Fruit fly (Drosophila melanogaster) whole organism, embryonic: Measurements from ENCODE around the gene slmo.

Experiments used
- Adf1 ChIP-seq: fragments of 200-800 bp; sonication (Bioruptor generic); IDR thresholded peaks from 2 replicates; pipeline ENCODE4 v1.3.6; 2022; ENCODE audit warnings: missing biosample characterization, missing genetic modification characterization
- Bdp1 ChIP-seq: fragments of 200-800 bp; sonication (Bioruptor generic); optimal IDR thresholded peaks from 3 replicates; lab custom pipeline; 2016; ENCODE audit warnings: missing biosample characterization, missing genetic modification characterization
- CG1024 ChIP-seq: fragments of 200-800 bp; sonication (Bioruptor generic); IDR thresholded peaks from 2 replicates; pipeline ENCODE4 v1.3.6; 2022; ENCODE audit warnings: missing biosample characterization, missing genetic modification characterization
- CG10274 ChIP-seq: fragments of 200-800 bp; sonication (Bioruptor generic); optimal IDR thresholded peaks from 3 replicates; lab custom pipeline; 2017; ENCODE audit warnings: missing biosample characterization, mild to moderate bottlenecking, missing genetic modification characterization
- CG12219 ChIP-seq: fragments of 200-800 bp; sonication (Bioruptor generic); optimal IDR thresholded peaks from 3 replicates; lab custom pipeline; 2018; ENCODE audit warnings: missing biosample characterization, mild to moderate bottlenecking, missing genetic modification characterization
- CG13287 ChIP-seq: fragments of 200-800 bp; sonication (Bioruptor generic); IDR thresholded peaks from 2 replicates; pipeline ENCODE4 v1.3.6; 2022; ENCODE audit warnings: missing biosample characterization, missing genetic modification characterization; ENCODE audit not compliant: partially characterized antibody
- CG13624 ChIP-seq: fragments of 200-800 bp; sonication (Bioruptor generic); optimal IDR thresholded peaks from 2 replicates; lab custom pipeline; 2016; ENCODE audit warnings: missing biosample characterization, missing genetic modification characterization
- CG15269 ChIP-seq: fragments of 200-800 bp; sonication (Bioruptor generic); optimal IDR thresholded peaks from 2 replicates; lab custom pipeline; 2018; ENCODE audit warnings: missing biosample characterization, mild to moderate bottlenecking, missing genetic modification characterization, moderate library complexity
- CG16813 ChIP-seq: fragments of 200-800 bp; sonication (Bioruptor generic); IDR thresholded peaks from 3 replicates; pipeline ENCODE4 v1.3.6; 2022; ENCODE audit warnings: missing biosample characterization, missing genetic modification characterization; ENCODE audit not compliant: partially characterized antibody
- CG18011 ChIP-seq: fragments of 200-800 bp; sonication (Bioruptor generic); optimal IDR thresholded peaks from 2 replicates; lab custom pipeline; 2017; ENCODE audit warnings: missing biosample characterization, missing genetic modification characterization, mild to moderate bottlenecking, moderate library complexity, missing genotype
- CG2116 ChIP-seq: fragments of 200-800 bp; sonication (Bioruptor generic); optimal IDR thresholded peaks from 3 replicates; lab custom pipeline; 2018; ENCODE audit warnings: missing biosample characterization, mild to moderate bottlenecking, missing genetic modification characterization
- CG32767 ChIP-seq: fragments of 200-800 bp; sonication (Bioruptor generic); IDR thresholded peaks from 2 replicates; pipeline ENCODE4 v1.3.6; 2022; ENCODE audit warnings: missing biosample characterization, missing genetic modification characterization
- CG32772 ChIP-seq: fragments of 200-800 bp; sonication (Bioruptor generic); IDR thresholded peaks from 2 replicates; pipeline ENCODE4 v1.3.6; 2022; ENCODE audit warnings: missing biosample characterization, missing genetic modification characterization
- CG34224 ChIP-seq: fragments of 200-800 bp; sonication (Bioruptor generic); IDR thresholded peaks from 3 replicates; pipeline ENCODE4 v1.3.6; 2022; ENCODE audit warnings: missing biosample characterization, missing genetic modification characterization; ENCODE audit not compliant: partially characterized antibody
- CG34376 ChIP-seq: fragments of 200-800 bp; sonication (Bioruptor generic); optimal IDR thresholded peaks from 2 replicates; lab custom pipeline; 2018; ENCODE audit warnings: missing biosample characterization, mild to moderate bottlenecking, missing genetic modification characterization
- CG3995 ChIP-seq: fragments of 200-800 bp; sonication (Bioruptor generic); optimal IDR thresholded peaks from 3 replicates; lab custom pipeline; 2016; ENCODE audit warnings: missing biosample characterization, missing genetic modification characterization
- CG4282 ChIP-seq: fragments of 200-800 bp; sonication (Bioruptor generic); optimal IDR thresholded peaks from 2 replicates; lab custom pipeline; 2016; ENCODE audit warnings: missing biosample characterization, missing genetic modification characterization
- CG4854 ChIP-seq: fragments of 200-800 bp; sonication (Bioruptor generic); optimal IDR thresholded peaks from 2 replicates; lab custom pipeline; 2016; ENCODE audit warnings: missing biosample characterization, missing genetic modification characterization, inconsistent platforms
- CG8388 ChIP-seq: fragments of 200-800 bp; sonication (Bioruptor generic); optimal IDR thresholded peaks from 2 replicates; lab custom pipeline; 2019; ENCODE audit warnings: missing biosample characterization, mild to moderate bottlenecking, missing genetic modification characterization, moderate library complexity
- CG9797 ChIP-seq: fragments of 200-800 bp; sonication (Bioruptor generic); optimal IDR thresholded peaks from 3 replicates; lab custom pipeline; 2018; ENCODE audit warnings: missing biosample characterization, mild to moderate bottlenecking, missing genetic modification characterization
- CG9817 ChIP-seq: fragments of 200-800 bp; sonication (Bioruptor generic); optimal IDR thresholded peaks from 2 replicates; lab custom pipeline; 2018; ENCODE audit warnings: missing biosample characterization, mild to moderate bottlenecking, missing genetic modification characterization, moderate library complexity
- CG9876 ChIP-seq: fragments of 200-800 bp; sonication (Bioruptor generic); optimal IDR thresholded peaks from 2 replicates; lab custom pipeline; 2016; ENCODE audit warnings: missing biosample characterization, missing genetic modification characterization
- CG9932 ChIP-seq: fragments of 200-800 bp; sonication (Bioruptor generic); IDR thresholded peaks from 2 replicates; pipeline ENCODE4 v1.3.6; 2022; ENCODE audit warnings: missing biosample characterization, missing genetic modification characterization
- CHES-1-like ChIP-seq: fragments of 200-800 bp; sonication (Bioruptor generic); optimal IDR thresholded peaks from 2 replicates; lab custom pipeline; 2016; ENCODE audit warnings: missing biosample characterization, missing genetic modification characterization
- Fer1 ChIP-seq: fragments of 200-800 bp; sonication (Bioruptor generic); optimal IDR thresholded peaks from 2 replicates; lab custom pipeline; 2017; ENCODE audit warnings: missing biosample characterization, mild to moderate bottlenecking, missing genetic modification characterization
- HmgD ChIP-seq: fragments of 200-800 bp; sonication (Bioruptor generic); optimal IDR thresholded peaks from 3 replicates; lab custom pipeline; 2016; ENCODE audit warnings: missing biosample characterization, missing genetic modification characterization
- HmgZ ChIP-seq: fragments of 200-800 bp; sonication (Bioruptor generic); optimal IDR thresholded peaks from 2 replicates; lab custom pipeline; 2018; ENCODE audit warnings: missing biosample characterization, mild to moderate bottlenecking, missing genetic modification characterization
- MBD-R2 ChIP-seq: fragments of 200-800 bp; sonication (Bioruptor generic); IDR thresholded peaks from 2 replicates; pipeline ENCODE4 v1.3.6; 2022; ENCODE audit warnings: missing biosample characterization, missing genetic modification characterization
- Mad ChIP-seq: fragments of 200-800 bp; sonication (Bioruptor generic); optimal IDR thresholded peaks from 2 replicates; lab custom pipeline; 2016; ENCODE audit warnings: missing biosample characterization, missing genetic modification characterization
- Max ChIP-seq: fragments of 200-800 bp; sonication (Bioruptor generic); optimal IDR thresholded peaks from 2 replicates; lab custom pipeline; 2016; ENCODE audit warnings: missing biosample characterization, mild to moderate bottlenecking, missing genetic modification characterization
- NC2β ChIP-seq: fragments of 200-800 bp; sonication (Bioruptor generic); optimal IDR thresholded peaks from 2 replicates; lab custom pipeline; 2016; ENCODE audit warnings: missing biosample characterization, missing genetic modification characterization
- Nf-YA ChIP-seq: fragments of 200-800 bp; sonication (Bioruptor generic); IDR thresholded peaks from 2 replicates; pipeline ENCODE4 v1.3.6; 2022; ENCODE audit warnings: missing biosample characterization, missing genetic modification characterization
- Xbp1 ChIP-seq: fragments of 200-800 bp; sonication (Bioruptor generic); optimal IDR thresholded peaks from 3 replicates; lab custom pipeline; 2016; ENCODE audit warnings: missing biosample characterization, mild to moderate bottlenecking, missing genetic modification characterization
- YL-1 ChIP-seq: fragments of 200-800 bp; sonication (Bioruptor generic); optimal IDR thresholded peaks from 3 replicates; lab custom pipeline; 2017; ENCODE audit warnings: missing biosample characterization, mild to moderate bottlenecking, missing genetic modification characterization
- ab ChIP-seq: fragments of 200-800 bp; sonication (Bioruptor generic); optimal IDR thresholded peaks from 2 replicates; lab custom pipeline; 2016; ENCODE audit warnings: missing biosample characterization, missing genetic modification characterization
- fu2 ChIP-seq: fragments of 200-800 bp; sonication (Bioruptor generic); optimal IDR thresholded peaks from 2 replicates; lab custom pipeline; 2016; ENCODE audit warnings: missing biosample characterization, missing genetic modification characterization
- gce ChIP-seq: fragments of 200-800 bp; sonication (Bioruptor generic); IDR thresholded peaks from 3 replicates; pipeline ENCODE4 v1.3.6; 2022; ENCODE audit warnings: missing biosample characterization, missing genetic modification characterization
- grn ChIP-seq: fragments of 200-800 bp; sonication (Bioruptor generic); optimal IDR thresholded peaks from 3 replicates; lab custom pipeline; 2017; ENCODE audit warnings: missing biosample characterization, missing genetic modification characterization
- hth ChIP-seq: fragments of >200 bp; optimal IDR thresholded peaks from 2 replicates; lab custom pipeline; 2017; ENCODE audit warnings: inconsistent platforms
- lola ChIP-seq, 3 experiments: fragments of >200 bp in 2 of 3; fragments of 200-800 bp in 1 of 3; sonication (Bioruptor generic) in 1 of 3; optimal IDR thresholded peaks; 2 replicates each; lab custom pipeline; 2017 to 2019; ENCODE audit warnings: missing biosample characterization in 3 of 3, missing genetic modification characterization in 3 of 3, mild to moderate bottlenecking in 1 of 3, moderate library complexity in 1 of 3
- nmo ChIP-seq: fragments of 200-800 bp; sonication (Bioruptor generic); optimal IDR thresholded peaks from 2 replicates; lab custom pipeline; 2018; ENCODE audit warnings: missing biosample characterization, mild to moderate bottlenecking, missing genetic modification characterization, moderate library complexity
- pnt ChIP-seq: fragments of 200-800 bp; sonication (Bioruptor generic); optimal IDR thresholded peaks from 3 replicates; lab custom pipeline; 2016; ENCODE audit warnings: missing biosample characterization, missing genetic modification characterization
- pros ChIP-seq: fragments of 200-800 bp; sonication (Bioruptor generic); optimal IDR thresholded peaks from 3 replicates; lab custom pipeline; 2019; ENCODE audit warnings: missing biosample characterization, mild to moderate bottlenecking, missing genetic modification characterization, moderate library complexity
- ro ChIP-seq: fragments of 200-800 bp; sonication (Bioruptor generic); IDR thresholded peaks from 2 replicates; pipeline ENCODE4 v1.3.6; 2022; ENCODE audit warnings: missing biosample characterization, missing genetic modification characterization
- shn ChIP-seq: fragments of 200-800 bp; sonication (Bioruptor generic); optimal IDR thresholded peaks from 3 replicates; lab custom pipeline; 2016; ENCODE audit warnings: missing biosample characterization, missing genetic modification characterization
- slbo ChIP-seq: fragments of 200-800 bp; sonication (Bioruptor generic); IDR thresholded peaks from 2 replicates; pipeline ENCODE4 v1.3.6; 2022; ENCODE audit warnings: missing biosample characterization, missing genetic modification characterization
- tin ChIP-seq: fragments of 200-800 bp; sonication (Bioruptor generic); optimal IDR thresholded peaks from 3 replicates; lab custom pipeline; 2016; ENCODE audit warnings: missing biosample characterization, missing genetic modification characterization
- tna ChIP-seq: fragments of 200-800 bp; sonication (Bioruptor generic); IDR thresholded peaks from 2 replicates; pipeline ENCODE4 v1.3.6; 2022; ENCODE audit warnings: missing biosample characterization, missing genetic modification characterization; ENCODE audit not compliant: partially characterized antibody
- trem ChIP-seq: fragments of 200-800 bp; optimal IDR thresholded peaks from 3 replicates; lab custom pipeline; 2019; ENCODE audit warnings: missing biosample characterization, mild to moderate bottlenecking, missing genetic modification characterization, moderate library complexity
- unc-4 ChIP-seq: fragments of 200-800 bp; sonication (Bioruptor generic); IDR thresholded peaks from 2 replicates; pipeline ENCODE4 v1.3.6; 2022; ENCODE audit warnings: missing biosample characterization, missing genetic modification characterization; ENCODE audit not compliant: partially characterized antibody
- wek ChIP-seq: fragments of 200-800 bp; sonication (Bioruptor generic); optimal IDR thresholded peaks from 3 replicates; lab custom pipeline; 2018; ENCODE audit warnings: missing biosample characterization, mild to moderate bottlenecking, missing genetic modification characterization, moderate library complexity

The slmo gene

DNA sequence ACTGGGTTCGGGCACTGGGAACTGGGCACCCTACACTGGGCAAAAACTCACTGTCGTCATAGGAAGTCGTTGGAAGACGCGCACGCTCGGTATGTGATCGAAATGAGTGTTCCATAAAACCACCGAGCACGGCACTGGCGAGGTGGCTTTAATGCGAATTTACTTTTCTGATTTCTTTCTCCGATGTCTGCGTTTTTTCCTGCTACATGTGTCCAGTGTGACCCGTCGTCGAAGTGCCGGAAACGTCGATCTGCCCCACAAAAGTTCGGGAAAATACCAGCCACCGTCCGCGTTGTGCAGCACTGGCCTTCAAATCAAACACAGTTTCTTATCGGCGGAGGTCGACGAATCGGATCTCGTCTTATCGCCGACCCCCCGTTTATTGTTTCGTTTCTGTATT, 49.3 kb downstream of the slmo start, which contains the start of gene Kdm5 (continued):
- peak; percentile 48 for TF ChIP-seq Fer1 (GFP tag; lab: Kevin White, UChicago)
- TF ChIP-seq Nf-YA (GFP tag; lab: Robert Waterston, UW) = 0 out of 2 replicates have a peak, but pooled peaks have one; percentile 11
- no peak for TF ChIP-seq pros (GFP tag; lab: Kevin White, UChicago)
- TF ChIP-seq CHES-1-like = peak; percentile 56
- TF ChIP-seq CG16813 (GFP tag; lab: Robert Waterston, UW) = 0 out of 3 replicates have a peak, but pooled peaks have one; percentile 36
- no peak for TF ChIP-seq tna
- 0 out of 2 replicates have a peak, but pooled peaks have one; percentile 26 for TF ChIP-seq unc-4 (GFP tag; lab: Robert Waterston, UW)
- TF ChIP-seq fu2 = peak; percentile 35
- no peak for TF ChIP-seq CG34224 (GFP tag; lab: Robert Waterston, UW)
- TF ChIP-seq HmgD (GFP tag; lab: Kevin White, UChicago) = peak; percentile 62
- TF ChIP-seq CG9932 (GFP tag; lab: Robert Waterston, UW) = peak; percentile 61
- TF ChIP-seq CG34376 (GFP tag; lab: Kevin White, UChicago) = peak; percentile 19
- TF ChIP-seq slbo = peak; percentile 58
- TF ChIP-seq gce = 0 out of 3 replicates have a peak, but pooled peaks have one; percentile 5
- TF ChIP-seq YL-1 = peak; percentile 65
- peak; percentile 62 for TF ChIP-seq HmgZ (tag; lab: Kevin White, UChicago)
- no peak for TF ChIP-seq CG1024
- TF ChIP-seq CG13287 (GFP tag; lab: Robert Waterston, UW) = peak; percentile 24; the same call in 1 of the 2 replicates
- no peak for TF ChIP-seq CG4854
- TF ChIP-seq CG8388 (GFP tag; lab: Kevin White, UChicago) = no peak
- no peak for TF ChIP-seq ro (GFP tag; lab: Robert Waterston, UW)
- no peak for TF ChIP-seq wek
- TF ChIP-seq nmo = peak; percentile 25
- TF ChIP-seq CG32772 (GFP tag; lab: Robert Waterston, UW) = no peak
- TF ChIP-seq lola (GFP tag; optimal IDR thresholded peaks at IDR 0.05; lab: Kevin White, UChicago) = no peak
- TF ChIP-seq CG10274 (GFP tag; lab: Kevin White, UChicago) = peak; percentile 65
- peak; percentile 35 for TF ChIP-seq trem
- peak; percentile 54 for TF ChIP-seq CG13624 (GFP tag; lab: Kevin White, UChicago)
- peak; percentile 11 for TF ChIP-seq CG9817 (tag; lab: Kevin White, UChicago)
- peak; percentile 54 for TF ChIP-seq NC2β (GFP tag; lab: Kevin White, UChicago)
- 0 out of 2 replicates have a peak, but pooled peaks have one; percentile 27 for TF ChIP-seq Adf1 (GFP tag; lab: Robert Waterston, UW)
- TF ChIP-seq CG12219 = no peak
- TF ChIP-seq CG32767 (GFP tag; lab: Robert Waterston, UW) = no peak
- peak; percentile 89 for TF ChIP-seq CG9797
- TF ChIP-seq CG4282 (GFP tag; lab: Kevin White, UChicago) = no peak
- peak; percentile 16 for TF ChIP-seq CG9876 (GFP tag; lab: Kevin White, UChicago)
- no peak for TF ChIP-seq hth (lab: Kevin White, UChicago)
- TF ChIP-seq grn (GFP tag; lab: Kevin White, UChicago) = peak; percentile 90
- TF ChIP-seq CG2116 = peak; percentile 26
- TF ChIP-seq Xbp1 (GFP tag; lab: Kevin White, UChicago) = peak; percentile 23
- TF ChIP-seq CG3995 (GFP tag; lab: Kevin White, UChicago) = no peak
- peak; percentile 67 for TF ChIP-seq MBD-R2 (GFP tag; lab: Robert Waterston, UW)
- TF ChIP-seq ab = no peak
- no peak for TF ChIP-seq pnt (GFP tag; lab: Kevin White, UChicago)
- no peak for TF ChIP-seq Bdp1 (GFP tag; lab: Kevin White, UChicago)
- peak; percentile 45 for TF ChIP-seq shn (GFP tag; lab: Kevin White, UChicago)
- TF ChIP-seq tin (GFP tag; lab: Kevin White, UChicago) = peak; percentile 30
- no peak for TF ChIP-seq CG15269 (tag; lab: Kevin White, UChicago)
- no peak for TF ChIP-seq Max (GFP tag; lab: Kevin White, UChicago)
- no peak for TF ChIP-seq CG18011 (GFP tag; lab: Kevin White, UChicago)
- TF ChIP-seq Mad (GFP tag; lab: Kevin White, UChicago) = no peak
